Fruit fly (Drosophila melanogaster): ENCODE results near the gene Nse1.

Gene Nse1

dm6 chr2L:6632307-6632706, 45.1 kb downstream of the Nse1 start, which contains the start of gene Oatp26F:
Gene Oatp26F, minus strand, starts transcription at chr2L:6632407.
- no peak for TF ChIP-seq CG32264 (GFP tag; optimal IDR thresholded peaks at IDR 0.05)
- no peak for TF ChIP-seq lola (GFP tag; optimal IDR thresholded peaks at IDR 0.05)

All from whole organism, wandering third instar larva.